Worm (Caenorhabditis elegans) whole organism, mixed stage, embryonic: ENCODE measurements around the gene fbxa-150.

Experiments used
- cnd-1 ChIP-seq: fragments of 200-800 bp; sonication (Bioruptor generic); optimal IDR thresholded peaks from 2 replicates; lab custom pipeline; 2018; ENCODE audit warnings: mild to moderate bottlenecking, missing genetic modification characterization, missing compliant biosample characterization
- elt-3 ChIP-seq: fragments of 150-350 bp; optimal IDR thresholded peaks from 2 replicates; lab custom pipeline; 2014; ENCODE audit warnings: missing biosample characterization, missing genetic modification characterization
- flh-1 ChIP-seq: fragments of 200-800 bp; sonication (Bioruptor generic); optimal IDR thresholded peaks from 2 replicates; lab custom pipeline; 2018; ENCODE audit warnings: mild to moderate bottlenecking, missing genetic modification characterization, moderate library complexity, missing compliant biosample characterization
- lsy-2 ChIP-seq: fragments of 150-350 bp; optimal IDR thresholded peaks from 2 replicates; lab custom pipeline; 2014; ENCODE audit warnings: missing biosample characterization, missing genetic modification characterization
- mab-5 ChIP-seq: fragments of 150-350 bp; optimal IDR thresholded peaks from 2 replicates; lab custom pipeline; 2014; ENCODE audit warnings: missing biosample characterization, missing genetic modification characterization
- mep-1 ChIP-seq: fragments of 150-350 bp; optimal IDR thresholded peaks from 2 replicates; lab custom pipeline; 2017; ENCODE audit warnings: missing biosample characterization, missing genetic modification reagents, missing genetic modification characterization, inconsistent platforms
- nhr-237 ChIP-seq: fragments of 150-350 bp; optimal IDR thresholded peaks from 2 replicates; lab custom pipeline; 2014; ENCODE audit warnings: missing biosample characterization, missing genetic modification characterization
- nhr-28 ChIP-seq: fragments of 150-350 bp; optimal IDR thresholded peaks from 2 replicates; lab custom pipeline; 2014; ENCODE audit warnings: missing biosample characterization, missing genetic modification characterization
- nhr-76 ChIP-seq: sonication (generic microtip); optimal IDR thresholded peaks from 2 replicates; lab custom pipeline; 2017; ENCODE audit warnings: missing biosample characterization, missing genetic modification characterization
- pha-4 ChIP-seq: fragments of 150-350 bp; optimal IDR thresholded peaks from 2 replicates; lab custom pipeline; 2018; ENCODE audit warnings: missing biosample characterization, missing genetic modification reagents, missing genetic modification characterization
- snpc-4 ChIP-seq: fragments of 150-350 bp; optimal IDR thresholded peaks from 2 replicates; lab custom pipeline; 2014; ENCODE audit warnings: missing biosample characterization, missing genetic modification characterization
- unc-39 ChIP-seq: fragments of 150-350 bp; optimal IDR thresholded peaks from 2 replicates; lab custom pipeline; 2014; ENCODE audit warnings: missing biosample characterization, missing genetic modification characterization
- unc-62 ChIP-seq: fragments of 150-350 bp; optimal IDR thresholded peaks from 2 replicates; lab custom pipeline; 2014; ENCODE audit warnings: missing biosample characterization, missing genetic modification reagents, missing genetic modification characterization
- ztf-11 ChIP-seq: fragments of 150-350 bp; optimal IDR thresholded peaks from 2 replicates; lab custom pipeline; 2014; ENCODE audit warnings: missing biosample characterization, missing genetic modification characterization

- TF ChIP-seq flh-1 (GFP tag; lab: Kevin White, UChicago), result no peak
- no peak for TF ChIP-seq nhr-28 (tag; lab: Kevin White, UChicago)
- no peak for TF ChIP-seq unc-39 (tag; lab: Kevin White, UChicago)
- no peak for TF ChIP-seq snpc-4 (tag; lab: Kevin White, UChicago)
- peak; percentile 71 for TF ChIP-seq lsy-2 (tag; lab: Kevin White, UChicago)
- TF ChIP-seq pha-4 (tag; lab: Kevin White, UChicago), result no peak
- no peak for TF ChIP-seq unc-62 (GFP tag; lab: Kevin White, UChicago)
- no peak for TF ChIP-seq elt-3
- peak; percentile 31 for TF ChIP-seq nhr-237 (tag; lab: Kevin White, UChicago)
- peak; percentile 82 for TF ChIP-seq mep-1 (tag; lab: Kevin White, UChicago)
- TF ChIP-seq mab-5 (tag; lab: Kevin White, UChicago), result no peak
- TF ChIP-seq ztf-11 (tag; lab: Kevin White, UChicago), result no peak
- no peak for TF ChIP-seq cnd-1
- TF ChIP-seq nhr-76 (tag; lab: Kevin White, UChicago), result no peak
Measured at ce11 chrV:20479013-20479739, 43.2 kb upstream of the fbxa-150 start, which contains the start of the genes calf-1 and rpl-2.
